Fruit fly (Drosophila melanogaster): ENCODE measurements around the gene Zasp67.

Gene Zasp67

dm6 chr3L:9739629-9740028 is 57.9 kb downstream of the Zasp67 start (continued):
- no peak for TF ChIP-seq inv (GFP tag; IDR thresholded peaks at IDR 0.05; ENCODE audit: partially characterized antibody)
- TF ChIP-seq ap (GFP tag; IDR thresholded peaks at IDR 0.05): no peak
- no peak for TF ChIP-seq vfl (GFP tag; optimal IDR thresholded peaks at IDR 0.05)
- no peak for TF ChIP-seq wek (GFP tag; optimal IDR thresholded peaks at IDR 0.05)
- no peak for TF ChIP-seq sd (tag; optimal IDR thresholded peaks at IDR 0.05)
- no peak for TF ChIP-seq CG33557 (GFP tag; optimal IDR thresholded peaks at IDR 0.05)
- peak; percentile 12 for TF ChIP-seq CG12071 (GFP tag; optimal IDR thresholded peaks at IDR 0.05)
- no peak for TF ChIP-seq Lhr (GFP tag; optimal IDR thresholded peaks at IDR 0.05)
- no peak for TF ChIP-seq danr (GFP tag; IDR thresholded peaks at IDR 0.05)
- peak; percentile 23 for TF ChIP-seq Dek (tag; optimal IDR thresholded peaks at IDR 0.05)
- TF ChIP-seq sisA (GFP tag; IDR thresholded peaks at IDR 0.05): 0 out of 2 replicates have a peak, but pooled peaks have one; percentile 31
- TF ChIP-seq cwo (GFP tag; optimal IDR thresholded peaks at IDR 0.05): peak; percentile 26
- TF ChIP-seq CG17361 (GFP tag; IDR thresholded peaks at IDR 0.05): peak; percentile 65
- TF ChIP-seq bsh (GFP tag; optimal IDR thresholded peaks at IDR 0.05): no peak
- no peak for TF ChIP-seq CG2875 (GFP tag; optimal IDR thresholded peaks at IDR 0.05)
- no peak for TF ChIP-seq kah (GFP tag; optimal IDR thresholded peaks at IDR 0.05)
- TF ChIP-seq CG30020 (tag; optimal IDR thresholded peaks at IDR 0.05): no peak
- no peak for TF ChIP-seq CG2120 (GFP tag; optimal IDR thresholded peaks at IDR 0.05)
- peak; percentile 3 for TF ChIP-seq nau (GFP tag; optimal IDR thresholded peaks at IDR 0.05)

Measured in whole organism, embryonic.